Fruit fly (Drosophila melanogaster): ENCODE results near the gene Fer1.

Fer1 gene

dm6 chr3R:7088837-7089361 is 47.1 kb upstream of the Fer1 start (continued):
- TF ChIP-seq CG14441 (GFP tag; IDR thresholded peaks at IDR 0.05), result no peak
- TF ChIP-seq ac (GFP tag; optimal IDR thresholded peaks at IDR 0.05), result no peak
- TF ChIP-seq CG16863 (GFP tag; optimal IDR thresholded peaks at IDR 0.05), result no peak
- peak; percentile 79 for TF ChIP-seq pros (GFP tag; optimal IDR thresholded peaks at IDR 0.05)
- TF ChIP-seq CG8359 (GFP tag; optimal IDR thresholded peaks at IDR 0.05; ENCODE audit: borderline replicate concordance), result no peak
- TF ChIP-seq zfh1 (GFP tag; IDR thresholded peaks at IDR 0.05), result no peak
- no peak for TF ChIP-seq Neu2 (GFP tag; optimal IDR thresholded peaks at IDR 0.05; ENCODE audit: borderline replicate concordance)
- TF ChIP-seq yki (optimal IDR thresholded peaks at IDR 0.05), result no peak
- no peak for TF ChIP-seq NK7.1 (GFP tag; optimal IDR thresholded peaks at IDR 0.05)
- TF ChIP-seq bbx (GFP tag; IDR thresholded peaks at IDR 0.05; ENCODE audit: partially characterized antibody), result peak; percentile 62
- TF ChIP-seq CG12299 (tag; optimal IDR thresholded peaks at IDR 0.05), result no peak
- 0 out of 3 replicates have a peak, but pooled peaks have one; percentile 18 for TF ChIP-seq knrl (GFP tag; IDR thresholded peaks at IDR 0.05; ENCODE audit: partially characterized antibody)
- no peak for TF ChIP-seq CG34422 (GFP tag; IDR thresholded peaks at IDR 0.05)
- no peak for TF ChIP-seq jing (GFP tag; optimal IDR thresholded peaks at IDR 0.05)
- no peak for TF ChIP-seq disco-r (GFP tag; optimal IDR thresholded peaks at IDR 0.05)
- TF ChIP-seq YL-1 (GFP tag; optimal IDR thresholded peaks at IDR 0.05), result no peak
- no peak for TF ChIP-seq CG15696 (tag; optimal IDR thresholded peaks at IDR 0.05)
- no peak for TF ChIP-seq CoRest (tag; optimal IDR thresholded peaks at IDR 0.05)
- TF ChIP-seq Xrp1 (GFP tag; IDR thresholded peaks at IDR 0.05), result no peak
- no peak for TF ChIP-seq lbe (GFP tag; optimal IDR thresholded peaks at IDR 0.05)
- TF ChIP-seq Elba2 (GFP tag; optimal IDR thresholded peaks at IDR 0.05), result no peak
- TF ChIP-seq hb (GFP tag; IDR thresholded peaks at IDR 0.05; ENCODE audit: partially characterized antibody), result no peak
- TF ChIP-seq CG3838 (GFP tag; optimal IDR thresholded peaks at IDR 0.05), result no peak
- TF ChIP-seq CG11085 (GFP tag; IDR thresholded peaks at IDR 0.05), result no peak
- peak; percentile 26 for TF ChIP-seq nom (GFP tag; optimal IDR thresholded peaks at IDR 0.05)
- peak; percentile 35; the same call in 1 of the 3 replicates for TF ChIP-seq ci (GFP tag; IDR thresholded peaks at IDR 0.05)
- TF ChIP-seq MESR4 (GFP tag; optimal IDR thresholded peaks at IDR 0.05), result no peak
- TF ChIP-seq ATbp (GFP tag; optimal IDR thresholded peaks at IDR 0.05), result no peak
- no peak for TF ChIP-seq Deaf1 (tag; optimal IDR thresholded peaks at IDR 0.05)
- TF ChIP-seq oc (tag; optimal IDR thresholded peaks at IDR 0.05), result no peak
- no peak for TF ChIP-seq CG17361 (GFP tag; IDR thresholded peaks at IDR 0.05)
- TF ChIP-seq CG4730 (GFP tag; IDR thresholded peaks at IDR 0.05), result no peak
- no peak for TF ChIP-seq CG9609 (GFP tag; optimal IDR thresholded peaks at IDR 0.05)
- no peak for TF ChIP-seq ab (GFP tag; optimal IDR thresholded peaks at IDR 0.05)
- TF ChIP-seq ato (GFP tag; IDR thresholded peaks at IDR 0.05; ENCODE audit: partially characterized antibody), result no peak
- TF ChIP-seq Hand (GFP tag; optimal IDR thresholded peaks at IDR 0.05), result peak; percentile 14
- TF ChIP-seq CG15601 (tag; optimal IDR thresholded peaks at IDR 0.05), result no peak
- no peak for TF ChIP-seq CG14014 (GFP tag; IDR thresholded peaks at IDR 0.05)
- TF ChIP-seq kay (GFP tag; optimal IDR thresholded peaks at IDR 0.05), result peak; percentile 84
- no peak for TF ChIP-seq CG13424 (tag; optimal IDR thresholded peaks at IDR 0.05)
- no peak for TF ChIP-seq CG9817 (tag; optimal IDR thresholded peaks at IDR 0.05)
- no peak for TF ChIP-seq Hr51 (GFP tag; optimal IDR thresholded peaks at IDR 0.05)
- TF ChIP-seq Dp (GFP tag; optimal IDR thresholded peaks at IDR 0.05), result no peak
- TF ChIP-seq H2.0 (GFP tag; IDR thresholded peaks at IDR 0.05), result peak; percentile 5; the same call in 1 of the 2 replicates
- TF ChIP-seq pb (GFP tag; optimal IDR thresholded peaks at IDR 0.05), result no peak
- TF ChIP-seq CG10431 (GFP tag; optimal IDR thresholded peaks at IDR 0.05), result no peak
- no peak for TF ChIP-seq Spps (tag; optimal IDR thresholded peaks at IDR 0.05)
- no peak for TF ChIP-seq CG13296 (GFP tag; optimal IDR thresholded peaks at IDR 0.05)
- TF ChIP-seq tio (GFP tag; optimal IDR thresholded peaks at IDR 0.05), result no peak
- no peak for TF ChIP-seq CG17328 (GFP tag; IDR thresholded peaks at IDR 0.05)
- no peak for TF ChIP-seq CG8944 (GFP tag; optimal IDR thresholded peaks at IDR 0.05)

Measured in whole organism, embryonic.